Worm (Caenorhabditis elegans) whole organism, L3 larva: ENCODE data around the gene F10C1.1.

Experiments
- fkh-10 ChIP-seq: sonication (generic microtip); optimal IDR thresholded peaks from 2 replicates; lab custom pipeline; 2017; ENCODE audit warnings: missing biosample characterization, missing genetic modification reagents, missing genetic modification characterization
- nhr-77 ChIP-seq: fragments of 150-350 bp; optimal IDR thresholded peaks from 2 replicates; lab custom pipeline; 2014; ENCODE audit warnings: missing biosample characterization, missing genetic modification characterization
- skn-1 ChIP-seq: fragments of 150-350 bp; optimal IDR thresholded peaks from 2 replicates; lab custom pipeline; 2014; ENCODE audit warnings: missing biosample characterization, missing genetic modification characterization
- snpc-4 ChIP-seq: fragments of 150-350 bp; optimal IDR thresholded peaks from 2 replicates; lab custom pipeline; 2014; ENCODE audit warnings: missing biosample characterization, missing genetic modification characterization
- ztf-11 ChIP-seq: fragments of 150-350 bp; optimal IDR thresholded peaks from 2 replicates; lab custom pipeline; 2014; ENCODE audit warnings: missing biosample characterization, missing genetic modification characterization

DNA sequence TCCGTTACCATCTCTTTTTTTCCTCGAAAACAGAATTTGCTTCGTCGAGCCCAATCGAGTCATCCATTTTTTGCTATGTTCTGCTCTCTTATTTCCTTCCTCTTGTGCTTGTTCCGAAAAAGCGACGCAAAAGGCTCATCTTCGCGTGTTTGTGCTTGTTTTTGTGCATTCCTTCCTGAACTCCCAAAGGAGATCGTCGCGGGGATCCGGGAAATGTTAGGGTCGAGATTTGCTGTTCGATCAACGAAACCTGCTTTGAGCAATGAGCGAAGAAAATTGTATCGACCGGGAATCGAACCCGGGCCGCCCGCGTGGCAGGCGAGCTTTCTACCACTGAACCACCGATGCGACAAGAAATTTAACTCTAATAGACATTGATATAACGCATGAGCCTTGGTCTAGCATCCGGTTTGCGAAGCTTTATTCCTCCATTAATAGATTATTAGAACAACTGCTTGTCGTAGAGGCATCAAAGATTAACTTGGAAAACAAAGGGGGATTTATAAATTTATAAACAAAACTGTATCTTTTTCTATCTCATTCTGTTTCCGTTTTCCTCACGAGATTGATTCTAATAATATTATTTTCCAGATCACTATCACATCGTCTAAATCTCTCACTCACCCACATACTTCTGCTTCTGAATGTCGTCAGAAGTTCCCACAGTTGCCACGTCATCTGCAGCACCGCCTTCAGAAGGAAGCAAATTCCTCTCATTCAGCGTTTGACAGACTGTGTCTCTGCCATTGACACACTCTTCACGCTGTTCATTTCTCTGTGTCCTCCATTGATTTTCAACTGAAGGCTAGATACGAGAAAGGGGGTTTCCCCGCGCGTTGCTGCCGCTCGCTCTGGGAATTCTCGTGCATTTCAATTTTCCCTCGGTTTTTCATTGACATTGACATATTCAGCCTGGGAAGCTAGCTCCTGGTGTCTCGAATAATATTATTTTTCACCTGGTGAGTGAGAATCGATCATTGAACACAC lies 8.2 kb downstream of the F10C1.1 start, which contains the start of gene K05F1.6:
- TF ChIP-seq snpc-4 (tag; lab: Kevin White, UChicago) (peak; percentile 15), fkh-10 (GFP tag; lab: Kevin White, UChicago) (no peak), ztf-11 (tag; lab: Kevin White, UChicago) (no peak), nhr-77 (peak; percentile 40), skn-1 (tag; lab: Kevin White, UChicago) (peak; percentile 43)
